Fruit fly (Drosophila melanogaster): ENCODE results near the gene CG14518.
A peak's percentile ranks its signal among the peaks of the same experiment; 100 is the strongest.

dm6 chr3R:29004884-29005621 lies 19.7 kb upstream of the CG14518 start:
- TF ChIP-seq schlank (tag; optimal IDR thresholded peaks at IDR 0.05) = no peak
- peak; percentile 8; the same call in 1 of the 2 replicates for TF ChIP-seq dimm (GFP tag; IDR thresholded peaks at IDR 0.05)
- no peak for TF ChIP-seq CG7271 (tag; optimal IDR thresholded peaks at IDR 0.05)
- TF ChIP-seq disco-r (GFP tag; optimal IDR thresholded peaks at IDR 0.05) = no peak
- no peak for TF ChIP-seq ftz-f1 (GFP tag; optimal IDR thresholded peaks at IDR 0.05)
- TF ChIP-seq Fer2 (tag; optimal IDR thresholded peaks at IDR 0.05) = no peak

Data from whole organism, embryonic.